Fruit fly (Drosophila melanogaster): ENCODE data around the gene CG18754.

Gene CG18754

dm6 chr3R:23679911-23680336, 3.9 kb upstream of the CG18754 start, which contains the start of gene eIF3d1 (continued):
- TF ChIP-seq Mes4 (GFP tag; optimal IDR thresholded peaks at IDR 0.05) (no peak), ttk (GFP tag; IDR thresholded peaks at IDR 0.05) (no peak), CG12236 (GFP tag; optimal IDR thresholded peaks at IDR 0.05) (no peak), CG30020 (tag; optimal IDR thresholded peaks at IDR 0.05) (no peak), oc (tag; optimal IDR thresholded peaks at IDR 0.05) (no peak), grau (tag; optimal IDR thresholded peaks at IDR 0.05) (no peak), CG2875 (GFP tag; optimal IDR thresholded peaks at IDR 0.05) (no peak), chm (GFP tag; IDR thresholded peaks at IDR 0.05) (0 out of 2 replicates have a peak, but pooled peaks have one; percentile 37), Stat92E (GFP tag; optimal IDR thresholded peaks at IDR 0.05) (no peak), CG14050 (GFP tag; IDR thresholded peaks at IDR 0.05) (no peak), jigr1 (GFP tag; IDR thresholded peaks at IDR 0.05) (no peak), fu2 (GFP tag; optimal IDR thresholded peaks at IDR 0.05) (peak; percentile 23), CG4617 (GFP tag; optimal IDR thresholded peaks at IDR 0.05; ENCODE audit: borderline replicate concordance) (peak; percentile 89), CG6765 (GFP tag; optimal IDR thresholded peaks at IDR 0.05) (no peak), pan (optimal IDR thresholded peaks at IDR 0.05) (no peak), pan (GFP tag; optimal IDR thresholded peaks at IDR 0.05 in 1 of 2, IDR thresholded peaks at IDR 0.05 in 1 of 2) (no peak), Fer2 (tag; optimal IDR thresholded peaks at IDR 0.05) (no peak), ap (GFP tag; IDR thresholded peaks at IDR 0.05) (no peak), repo (GFP tag; optimal IDR thresholded peaks at IDR 0.05) (no peak), CG12391 (tag; optimal IDR thresholded peaks at IDR 0.05) (peak; percentile 38), CHES-1-like (GFP tag; optimal IDR thresholded peaks at IDR 0.05) (peak; percentile 64), cas (GFP tag; IDR thresholded peaks at IDR 0.05) (no peak), CG2202 (tag; optimal IDR thresholded peaks at IDR 0.05) (no peak), D19A (tag; optimal IDR thresholded peaks at IDR 0.05) (no peak), CG6272 (GFP tag; IDR thresholded peaks at IDR 0.05) (no peak), dmrt11E (tag; optimal IDR thresholded peaks at IDR 0.05) (peak; percentile 16), CG14441 (GFP tag; IDR thresholded peaks at IDR 0.05) (peak; percentile 17; the same call in 1 of the 2 replicates), CG2678 (tag; optimal IDR thresholded peaks at IDR 0.05) (no peak), CG2120 (GFP tag; optimal IDR thresholded peaks at IDR 0.05) (peak; percentile 34), CG9797 (GFP tag; optimal IDR thresholded peaks at IDR 0.05) (peak; percentile 99), Med (GFP tag) (peak; percentile 92), CG1602 (GFP tag; optimal IDR thresholded peaks at IDR 0.05) (peak; percentile 2), zfh2 (GFP tag; optimal IDR thresholded peaks at IDR 0.05) (peak; percentile 22), CG12155 (GFP tag; optimal IDR thresholded peaks at IDR 0.05) (peak; percentile 44), Atf3 (GFP tag; optimal IDR thresholded peaks at IDR 0.05) (no peak), Max (GFP tag; optimal IDR thresholded peaks at IDR 0.05) (peak; percentile 84), Mad (GFP tag; optimal IDR thresholded peaks at IDR 0.05) (peak; percentile 54), crp (GFP tag; optimal IDR thresholded peaks at IDR 0.05) (peak in 1 of 2 experiments; percentile 11), CG17802 (tag; optimal IDR thresholded peaks at IDR 0.05) (no peak), CG4730 (GFP tag; IDR thresholded peaks at IDR 0.05) (no peak), CG34422 (GFP tag; IDR thresholded peaks at IDR 0.05) (peak; percentile 74; the same call in 2 of the 3 replicates), HLH4C (GFP tag; IDR thresholded peaks at IDR 0.05; ENCODE audit: partially characterized antibody) (no peak), CG15601 (tag; optimal IDR thresholded peaks at IDR 0.05) (peak; percentile 18), dysf (GFP tag; IDR thresholded peaks at IDR 0.05) (no peak), CG3847 (GFP tag; IDR thresholded peaks at IDR 0.05) (peak; percentile 88), CG2116 (GFP tag; optimal IDR thresholded peaks at IDR 0.05) (peak; percentile 51), Hr51 (GFP tag; optimal IDR thresholded peaks at IDR 0.05) (no peak), Dll (GFP tag; IDR thresholded peaks at IDR 0.05; ENCODE audit: partially characterized antibody) (peak; percentile 29; the same call in 1 of the 4 replicates), gfzf (GFP tag; optimal IDR thresholded peaks at IDR 0.05) (peak; percentile 89), Asciz (GFP tag; optimal IDR thresholded peaks at IDR 0.05) (no peak), az2 (GFP tag; optimal IDR thresholded peaks at IDR 0.05) (no peak)
